Worm (Caenorhabditis elegans): Measurements from ENCODE around the gene W09D6.5.

W09D6.5 gene

ce11 chrIII:11090112-11090648 is 1.9 kb downstream of the W09D6.5 start:
- TF ChIP-seq nfya-1 (tag; optimal IDR thresholded peaks at IDR 0.05): peak; percentile 75
- TF ChIP-seq ama-1 (optimal IDR thresholded peaks at IDR 0.05): peak; percentile 89
- TF ChIP-seq ceh-6 (GFP tag; optimal IDR thresholded peaks at IDR 0.05): no peak

ce11 chrIII:11090870-11091386 is 2.6 kb downstream of the W09D6.5 start:
- TF ChIP-seq ama-1 (optimal IDR thresholded peaks at IDR 0.05) (peak; percentile 66), C08G9.2 (tag; optimal IDR thresholded peaks at IDR 0.05) (no peak)

ce11 chrIII:11091651-11092278 is 3.5 kb downstream of the W09D6.5 start:
- TF ChIP-seq nhr-11 (tag; optimal IDR thresholded peaks at IDR 0.05) (no peak), tbx-7 (tag; optimal IDR thresholded peaks at IDR 0.05) (peak; percentile 98), pha-4 (tag; optimal IDR thresholded peaks at IDR 0.05) (no peak), hlh-15 (tag; optimal IDR thresholded peaks at IDR 0.05) (peak; percentile 28), madf-2 (tag; optimal IDR thresholded peaks at IDR 0.05) (no peak), zip-5 (tag; optimal IDR thresholded peaks at IDR 0.05) (peak; percentile 88), syd-9 (tag; optimal IDR thresholded peaks at IDR 0.05) (peak; percentile 36), F13H6.1 (tag; optimal IDR thresholded peaks at IDR 0.05) (peak; percentile 90), ceh-9 (tag; optimal IDR thresholded peaks at IDR 0.05) (peak; percentile 23), ceh-34 (tag; optimal IDR thresholded peaks at IDR 0.05) (peak; percentile 52), eyg-1 (tag; optimal IDR thresholded peaks at IDR 0.05) (no peak), C08G9.2 (tag; optimal IDR thresholded peaks at IDR 0.05) (peak; percentile 99), ceh-18 (tag; optimal IDR thresholded peaks at IDR 0.05) (peak; percentile 37), pat-9 (tag; optimal IDR thresholded peaks at IDR 0.05) (no peak), unc-42 (tag; optimal IDR thresholded peaks at IDR 0.05) (peak; percentile 35), hlh-8 (tag; optimal IDR thresholded peaks at IDR 0.05) (peak; percentile 86), npax-4 (tag; optimal IDR thresholded peaks at IDR 0.05) (no peak), sdc-2 (tag; optimal IDR thresholded peaks at IDR 0.05) (peak; percentile 50), ceh-6 (GFP tag; optimal IDR thresholded peaks at IDR 0.05) (no peak), Y22D7AL.16 (tag; optimal IDR thresholded peaks at IDR 0.05) (peak; percentile 9), pros-1 (tag; optimal IDR thresholded peaks at IDR 0.05) (no peak), fax-1 (tag; optimal IDR thresholded peaks at IDR 0.05) (peak; percentile 85), ceh-2 (tag; optimal IDR thresholded peaks at IDR 0.05) (peak; percentile 94), ceh-19 (GFP tag; optimal IDR thresholded peaks at IDR 0.05) (peak; percentile 24), fkh-10 (GFP tag; optimal IDR thresholded peaks at IDR 0.05) (no peak), ceh-48 (tag; optimal IDR thresholded peaks at IDR 0.05) (no peak), gmeb-2 (tag; optimal IDR thresholded peaks at IDR 0.05) (peak; percentile 39), elt-4 (tag; optimal IDR thresholded peaks at IDR 0.05) (peak; percentile 90), T23F11.4 (GFP tag; optimal IDR thresholded peaks at IDR 0.05) (peak; percentile 64), ahr-1 (tag; optimal IDR thresholded peaks at IDR 0.05) (peak; percentile 91), sox-4 (tag; optimal IDR thresholded peaks at IDR 0.05) (peak; percentile 15), hlh-30 (tag; optimal IDR thresholded peaks at IDR 0.05; ENCODE audit: insufficient read depth) (no peak), rnt-1 (tag; optimal IDR thresholded peaks at IDR 0.05) (peak; percentile 71), pha-2 (tag; optimal IDR thresholded peaks at IDR 0.05) (peak; percentile 73), hlh-6 (tag; optimal IDR thresholded peaks at IDR 0.05) (peak; percentile 7), ceh-30 (tag; optimal IDR thresholded peaks at IDR 0.05) (no peak), nfya-1 (tag; optimal IDR thresholded peaks at IDR 0.05) (no peak), ztf-16 (tag; optimal IDR thresholded peaks at IDR 0.05) (peak; percentile 67), odd-2 (tag; optimal IDR thresholded peaks at IDR 0.05) (no peak), ama-1 (optimal IDR thresholded peaks at IDR 0.05) (no peak), unc-86 (tag; optimal IDR thresholded peaks at IDR 0.05) (peak; percentile 76), ceh-14 (tag; optimal IDR thresholded peaks at IDR 0.05) (peak; percentile 94), dmd-4 (tag; optimal IDR thresholded peaks at IDR 0.05; ENCODE audit: borderline replicate concordance) (peak; percentile 39), ttx-3 (tag; optimal IDR thresholded peaks at IDR 0.05) (peak; percentile 62), che-1 (tag; optimal IDR thresholded peaks at IDR 0.05) (peak; percentile 42), ets-4 (tag; optimal IDR thresholded peaks at IDR 0.05) (peak; percentile 95), unc-55 (GFP tag; optimal IDR thresholded peaks at IDR 0.05) (no peak)
